Fruit fly (Drosophila melanogaster) whole organism, prepupa: ENCODE measurements around the gene CG13024.
A peak's percentile ranks its signal among the peaks of the same experiment; 100 is the strongest.

ENCODE experiments used
- CG10631 ChIP-seq: fragments of 200-800 bp; sonication (Bioruptor generic); optimal IDR thresholded peaks from 2 replicates; lab custom pipeline; 2016; ENCODE audit warnings: missing biosample characterization, missing genetic modification characterization
- CG10669 ChIP-seq: fragments of 200-800 bp; sonication (Bioruptor generic); optimal IDR thresholded peaks from 3 replicates; lab custom pipeline; 2018; ENCODE audit warnings: missing biosample characterization, mild to moderate bottlenecking, missing genetic modification characterization, moderate library complexity
- CG11762 ChIP-seq: fragments of 200-800 bp; sonication (Bioruptor generic); optimal IDR thresholded peaks from 3 replicates; lab custom pipeline; 2016; ENCODE audit warnings: missing biosample characterization, missing genetic modification characterization; ENCODE audit not compliant: insufficient read depth
- CG11902 ChIP-seq: fragments of 200-800 bp; sonication (Bioruptor generic); optimal IDR thresholded peaks from 3 replicates; lab custom pipeline; 2016; ENCODE audit warnings: missing biosample characterization, missing genetic modification characterization
- CG1621 ChIP-seq: fragments of 200-800 bp; sonication (Bioruptor generic); optimal IDR thresholded peaks from 3 replicates; lab custom pipeline; 2018; ENCODE audit warnings: missing biosample characterization, mild to moderate bottlenecking, missing genetic modification characterization
- CG16779 ChIP-seq: fragments of 200-800 bp; sonication (Bioruptor generic); optimal IDR thresholded peaks from 3 replicates; lab custom pipeline; 2017; ENCODE audit warnings: missing biosample characterization, mild to moderate bottlenecking, missing genetic modification characterization
- CG3032 ChIP-seq: fragments of 200-800 bp; optimal IDR thresholded peaks from 2 replicates; lab custom pipeline; 2019; ENCODE audit warnings: missing biosample characterization, mild to moderate bottlenecking, missing genetic modification characterization, moderate library complexity
- CG3919 ChIP-seq: fragments of 200-800 bp; sonication (Bioruptor generic); optimal IDR thresholded peaks from 3 replicates; lab custom pipeline; 2016; ENCODE audit warnings: missing biosample characterization, missing genetic modification characterization
- CG4318 ChIP-seq: fragments of 200-800 bp; sonication (Bioruptor generic); optimal IDR thresholded peaks from 3 replicates; lab custom pipeline; 2017; ENCODE audit warnings: missing biosample characterization, mild to moderate bottlenecking, missing genetic modification characterization
- CG6163 ChIP-seq: fragments of 200-800 bp; sonication (Bioruptor generic); IDR thresholded peaks from 3 replicates; pipeline ENCODE4 v1.3.6; 2022; ENCODE audit warnings: missing biosample characterization, missing genetic modification characterization
- CG6276 ChIP-seq: fragments of 200-800 bp; sonication (Bioruptor generic); optimal IDR thresholded peaks from 2 replicates; lab custom pipeline; 2017; ENCODE audit warnings: missing biosample characterization, mild to moderate bottlenecking, missing genetic modification characterization
- CG6792 ChIP-seq: fragments of 200-800 bp; sonication (Bioruptor generic); optimal IDR thresholded peaks from 3 replicates; lab custom pipeline; 2016; ENCODE audit warnings: missing biosample characterization, missing genetic modification characterization
- CG6808 ChIP-seq: fragments of 200-800 bp; sonication (Bioruptor generic); optimal IDR thresholded peaks from 3 replicates; lab custom pipeline; 2017; ENCODE audit warnings: missing biosample characterization, missing genetic modification characterization, mild to moderate bottlenecking, moderate library complexity, missing genetic modification reagents
- CG6854 ChIP-seq: fragments of 200-800 bp; sonication (Bioruptor generic); optimal IDR thresholded peaks from 2 replicates; lab custom pipeline; 2017; ENCODE audit warnings: missing biosample characterization, mild to moderate bottlenecking, missing genetic modification characterization
- CG7368 ChIP-seq: fragments of 200-800 bp; sonication (Bioruptor generic); optimal IDR thresholded peaks from 3 replicates; lab custom pipeline; 2016; ENCODE audit warnings: missing biosample characterization, missing genetic modification characterization
- CG8119 ChIP-seq: fragments of 200-800 bp; sonication (Bioruptor generic); IDR thresholded peaks from 3 replicates; pipeline ENCODE4 v1.3.6; 2022; ENCODE audit warnings: missing biosample characterization, missing genetic modification characterization
- CG8319 ChIP-seq: fragments of 200-800 bp; sonication (Bioruptor generic); optimal IDR thresholded peaks from 3 replicates; lab custom pipeline; 2016; ENCODE audit warnings: missing biosample characterization, missing genetic modification characterization
- CG8632 ChIP-seq: fragments of 200-800 bp; sonication (Bioruptor generic); optimal IDR thresholded peaks from 3 replicates; lab custom pipeline; 2016; ENCODE audit warnings: missing biosample characterization, missing genetic modification characterization
- CG9139 ChIP-seq: fragments of 200-800 bp; sonication (Bioruptor generic); optimal IDR thresholded peaks from 3 replicates; lab custom pipeline; 2017; ENCODE audit warnings: missing biosample characterization, mild to moderate bottlenecking, missing genetic modification characterization
- Eip75B ChIP-seq: fragments of 200-800 bp; sonication (Bioruptor generic); optimal IDR thresholded peaks from 3 replicates; lab custom pipeline; 2016; ENCODE audit warnings: missing biosample characterization, missing genetic modification characterization
- Eip78C ChIP-seq: fragments of 200-800 bp; sonication (Bioruptor generic); peaks from one replicate; lab custom pipeline; 2016; ENCODE audit warnings: missing biosample characterization, missing genetic modification characterization
- Eip93F ChIP-seq: fragments of 200-800 bp; sonication (Bioruptor generic); optimal IDR thresholded peaks from 2 replicates; lab custom pipeline; 2016; ENCODE audit warnings: missing biosample characterization, mild to moderate bottlenecking, missing genetic modification characterization
- Ets21C ChIP-seq: fragments of 200-800 bp; sonication (Bioruptor generic); optimal IDR thresholded peaks from 3 replicates; lab custom pipeline; 2016; ENCODE audit warnings: missing biosample characterization, missing genetic modification characterization
- Ets96B ChIP-seq: fragments of 200-800 bp; optimal IDR thresholded peaks from 2 replicates; lab custom pipeline; 2019; ENCODE audit warnings: missing biosample characterization, mild to moderate bottlenecking, missing genetic modification characterization, moderate library complexity
- Hr38 ChIP-seq: sonication (Bioruptor generic); optimal IDR thresholded peaks from 2 replicates; lab custom pipeline; 2016; ENCODE audit warnings: missing biosample characterization, missing genetic modification characterization
- Hr4 ChIP-seq: fragments of 200-800 bp; sonication (Bioruptor generic); optimal IDR thresholded peaks from 3 replicates; lab custom pipeline; 2016; ENCODE audit warnings: missing biosample characterization, missing genetic modification characterization
- Lpt ChIP-seq: fragments of 200-800 bp; sonication (Bioruptor generic); optimal IDR thresholded peaks from 3 replicates; lab custom pipeline; 2016; ENCODE audit warnings: missing biosample characterization, missing genetic modification characterization
- Met ChIP-seq: fragments of 200-800 bp; sonication (Bioruptor generic); optimal IDR thresholded peaks from 3 replicates; lab custom pipeline; 2016; ENCODE audit warnings: missing biosample characterization, missing genetic modification characterization
- Smox ChIP-seq: fragments of 200-800 bp; sonication (Bioruptor generic); optimal IDR thresholded peaks from 3 replicates; lab custom pipeline; 2016; ENCODE audit warnings: missing biosample characterization, missing genetic modification characterization
- Sox102F ChIP-seq: fragments of 200-800 bp; sonication (Bioruptor generic); optimal IDR thresholded peaks from 2 replicates; lab custom pipeline; 2016; ENCODE audit warnings: missing biosample characterization, mild to moderate bottlenecking, missing genetic modification characterization
- Sox14 ChIP-seq: fragments of 200-800 bp; sonication (Bioruptor generic); optimal IDR thresholded peaks from 3 replicates; lab custom pipeline; 2016; ENCODE audit warnings: missing biosample characterization, missing genetic modification characterization
- Sox15 ChIP-seq: fragments of 200-800 bp; sonication (Bioruptor generic); optimal IDR thresholded peaks from 3 replicates; lab custom pipeline; 2016; ENCODE audit warnings: missing biosample characterization, missing genetic modification characterization
- achi ChIP-seq: fragments of 200-800 bp; sonication (Bioruptor generic); optimal IDR thresholded peaks from 3 replicates; lab custom pipeline; 2016; ENCODE audit warnings: missing biosample characterization, missing genetic modification characterization
- cyc ChIP-seq: fragments of 200-800 bp; sonication (Bioruptor generic); optimal IDR thresholded peaks from 3 replicates; lab custom pipeline; 2016; ENCODE audit warnings: missing biosample characterization, missing genetic modification characterization
- dsx ChIP-seq: fragments of 200-800 bp; optimal IDR thresholded peaks from 3 replicates; lab custom pipeline; 2019; ENCODE audit warnings: missing biosample characterization, mild to moderate bottlenecking, missing genetic modification characterization, moderate library complexity; ENCODE audit not compliant: poor library complexity, severe bottlenecking
- eg ChIP-seq: fragments of 200-800 bp; sonication (Bioruptor generic); IDR thresholded peaks from 3 replicates; pipeline ENCODE4 v1.3.6; 2022; ENCODE audit warnings: missing biosample characterization, missing genetic modification characterization
- esn ChIP-seq: fragments of 200-800 bp; sonication (Bioruptor generic); optimal IDR thresholded peaks from 2 replicates; lab custom pipeline; 2016; ENCODE audit warnings: missing biosample characterization, mild to moderate bottlenecking, missing genetic modification characterization, moderate library complexity
- lz ChIP-seq: fragments of 200-800 bp; sonication (Bioruptor generic); optimal IDR thresholded peaks from 3 replicates; lab custom pipeline; 2016; ENCODE audit warnings: missing biosample characterization, missing genetic modification characterization
- salr ChIP-seq, 2 experiments: fragments of 200-800 bp; sonication (Bioruptor generic); optimal IDR thresholded peaks; 3 replicates each; lab custom pipeline; 2016 to 2018; ENCODE audit warnings: missing biosample characterization in 2 of 2, missing genetic modification characterization in 2 of 2, mild to moderate bottlenecking in 1 of 2
- spab ChIP-seq: fragments of 200-800 bp; sonication (Bioruptor generic); optimal IDR thresholded peaks from 2 replicates; lab custom pipeline; 2017; ENCODE audit warnings: missing biosample characterization, mild to moderate bottlenecking, missing genetic modification characterization, missing genetic modification reagents
- ss ChIP-seq, 2 experiments: fragments of 200-800 bp; sonication (Bioruptor generic); optimal IDR thresholded peaks; 2 replicates in 1 of 2; 3 replicates in 1 of 2; lab custom pipeline; 2017 to 2018; ENCODE audit warnings: mild to moderate bottlenecking in 2 of 2, missing biosample characterization in 2 of 2, missing genetic modification characterization in 2 of 2, moderate library complexity in 1 of 2
- svp ChIP-seq: fragments of 200-800 bp; sonication (Bioruptor generic); peaks from one replicate; lab custom pipeline; 2016; ENCODE audit warnings: missing biosample characterization, missing genetic modification characterization
- topi ChIP-seq: fragments of 200-800 bp; sonication (Bioruptor generic); optimal IDR thresholded peaks from 3 replicates; lab custom pipeline; 2016; ENCODE audit warnings: missing biosample characterization, missing genetic modification characterization

The CG13024 gene

DNA sequence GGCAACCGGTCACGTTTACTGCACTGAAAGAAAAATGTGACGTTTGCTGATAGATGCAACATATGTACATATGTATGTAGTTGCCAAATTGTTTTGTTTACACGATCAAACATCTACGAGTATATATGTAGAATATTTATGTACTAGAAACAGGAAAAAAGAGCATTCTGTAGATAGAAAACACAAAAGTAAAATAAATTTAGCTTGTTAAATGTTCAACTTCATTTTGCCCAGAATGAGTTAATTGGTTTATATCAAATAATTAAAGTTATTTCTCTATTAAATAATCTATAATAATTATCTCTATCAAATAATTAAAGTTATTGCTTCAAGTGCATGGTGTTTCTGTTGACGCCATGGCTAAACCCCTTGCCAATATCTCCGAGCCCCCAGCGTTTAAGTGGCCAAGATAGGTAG, 44.3 kb upstream of the CG13024 start:
- TF ChIP-seq salr (GFP tag; optimal IDR thresholded peaks at IDR 0.05; lab: Kevin White, UChicago) (no peak), esn (GFP tag; lab: Kevin White, UChicago) (no peak), CG8632 (GFP tag; lab: Kevin White, UChicago) (no peak), achi (no peak), Eip93F (GFP tag; lab: Kevin White, UChicago) (no peak), ss (GFP tag; optimal IDR thresholded peaks at IDR 0.05; lab: Kevin White, UChicago) (peak; percentile 60 to 73), CG1621 (no peak), Met (no peak), CG11902 (GFP tag; lab: Kevin White, UChicago) (peak; percentile 1), spab (peak; percentile 57), Ets96B (tag; lab: Kevin White, UChicago) (peak; percentile 53), CG6792 (peak; percentile 17), dsx (GFP tag; lab: Kevin White, UChicago) (peak; percentile 41), CG8119 (GFP tag; lab: Robert Waterston, UW) (no peak), CG6808 (peak; percentile 75), CG9139 (GFP tag; lab: Kevin White, UChicago) (peak; percentile 6), Ets21C (no peak), Sox14 (no peak), Eip75B (GFP tag; lab: Kevin White, UChicago) (peak; percentile 70), CG7368 (GFP tag; lab: Kevin White, UChicago) (no peak), CG10631 (GFP tag; lab: Kevin White, UChicago) (peak; percentile 1), CG6854 (GFP tag; lab: Kevin White, UChicago) (peak; percentile 8), CG16779 (tag; lab: Kevin White, UChicago) (peak; percentile 18), cyc (GFP tag; lab: Kevin White, UChicago) (no peak), svp (GFP tag; lab: Kevin White, UChicago) (peak; percentile 79), CG3032 (tag; lab: Kevin White, UChicago) (peak; percentile 38), eg (GFP tag; lab: Robert Waterston, UW) (peak; percentile 4; the same call in 2 of the 3 replicates), lz (GFP tag; lab: Kevin White, UChicago) (no peak), CG4318 (GFP tag; lab: Kevin White, UChicago) (no peak), Hr4 (GFP tag; lab: Kevin White, UChicago) (no peak), Lpt (GFP tag; lab: Kevin White, UChicago) (peak; percentile 74), Sox15 (GFP tag; lab: Kevin White, UChicago) (no peak), topi (GFP tag; lab: Kevin White, UChicago) (peak; percentile 39), CG6163 (peak; percentile 25; the same call in 2 of the 3 replicates), CG3919 (GFP tag; lab: Kevin White, UChicago) (peak; percentile 68), Smox (no peak), CG8319 (GFP tag; lab: Kevin White, UChicago) (no peak), CG11762 (GFP tag; lab: Kevin White, UChicago) (peak; percentile 65), CG6276 (GFP tag; lab: Kevin White, UChicago) (peak; percentile 88), CG10669 (GFP tag; lab: Kevin White, UChicago) (peak; percentile 64), Sox102F (no peak), Hr38 (GFP tag; lab: Kevin White, UChicago) (no peak), Eip78C (GFP tag; lab: Kevin White, UChicago) (peak; percentile 93)
